Worm (Caenorhabditis elegans): ENCODE data around the gene Y4C6B.2.

ce11 chrIV:5370914-5371313 is 31.5 kb downstream of the Y4C6B.2 start:
- TF ChIP-seq tra-4 (tag; optimal IDR thresholded peaks at IDR 0.05) (no peak), pes-1 (GFP tag; IDR thresholded peaks at IDR 0.05) (peak; percentile 81), ceh-13 (GFP tag; optimal IDR thresholded peaks at IDR 0.05) (peak; percentile 39), hmbx-1 (tag; optimal IDR thresholded peaks at IDR 0.05) (peak; percentile 2), aly-1 (tag; optimal IDR thresholded peaks at IDR 0.05) (no peak)

Data from whole organism, early embryonic.